Worm (Caenorhabditis elegans): ENCODE results near the gene C08B11.9.

The C08B11.9 gene

DNA sequence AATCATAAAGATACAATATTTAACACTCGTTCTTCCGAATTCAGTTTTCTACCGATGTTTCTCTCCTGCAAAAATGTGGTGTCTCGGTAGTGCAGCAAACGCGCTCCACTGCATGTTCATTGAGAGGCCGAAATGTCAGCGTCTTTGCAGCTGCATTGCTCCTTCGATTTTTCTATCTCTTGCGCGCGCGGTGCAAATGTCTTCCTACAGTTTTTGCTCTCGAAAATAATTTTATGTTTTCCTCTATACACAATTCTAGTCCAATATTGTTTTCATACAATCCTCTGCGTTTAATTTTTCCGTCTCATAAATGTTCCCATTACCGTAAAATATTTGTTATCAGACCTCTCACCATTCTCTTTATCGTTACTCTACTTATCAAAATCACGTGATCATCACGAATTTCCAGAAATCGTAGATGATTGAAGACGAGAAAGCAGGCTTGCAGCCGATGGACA, 24.4 kb upstream of the C08B11.9 start, which contains the start of gene ufd-2:
TSS of gene ufd-2 (plus strand) at position 408 of the 458 bp plus-strand sequence.
- TF ChIP-seq rcor-1 (GFP tag; IDR thresholded peaks at IDR 0.05) (0 out of 2 replicates have a peak, but pooled peaks have one; percentile 64), ekl-4 (GFP tag; IDR thresholded peaks at IDR 0.05) (no peak), ccch-3 (GFP tag; optimal IDR thresholded peaks at IDR 0.05) (no peak), Y53F4B.3 (GFP tag; IDR thresholded peaks at IDR 0.05) (no peak), nhr-80 (tag; optimal IDR thresholded peaks at IDR 0.05) (peak; percentile 87), somi-1 (GFP tag; optimal IDR thresholded peaks at IDR 0.05) (no peak), tlf-1 (GFP tag; optimal IDR thresholded peaks at IDR 0.05) (no peak), madf-8 (GFP tag; conservative IDR thresholded peaks at IDR 0.05) (peak; percentile 53; the same call in 1 of the 2 replicates), cebp-2 (GFP tag; IDR thresholded peaks at IDR 0.05) (no peak), egl-44 (GFP tag; IDR thresholded peaks at IDR 0.05) (no peak), unc-130 (GFP tag; optimal IDR thresholded peaks at IDR 0.05) (no peak), mxl-1 (tag; optimal IDR thresholded peaks at IDR 0.05) (no peak), hmg-20 (GFP tag; IDR thresholded peaks at IDR 0.05) (no peak), egl-18 (GFP tag; IDR thresholded peaks at IDR 0.05) (no peak), sea-2 (GFP tag; IDR thresholded peaks at IDR 0.05) (no peak), nfyb-1 (GFP tag; IDR thresholded peaks at IDR 0.05) (no peak), dpff-1 (tag; optimal IDR thresholded peaks at IDR 0.05) (no peak), hrde-1 (tag; optimal IDR thresholded peaks at IDR 0.05; ENCODE audit: borderline replicate concordance) (no peak), ets-4 (GFP tag; optimal IDR thresholded peaks at IDR 0.05) (no peak), mcd-1 (GFP tag; IDR thresholded peaks at IDR 0.05) (peak; percentile 94), zim-3 (tag; optimal IDR thresholded peaks at IDR 0.05) (no peak), attf-6 (GFP tag; IDR thresholded peaks at IDR 0.05) (no peak), ztf-28 (GFP tag; IDR thresholded peaks at IDR 0.05) (no peak), sdz-38 (tag; optimal IDR thresholded peaks at IDR 0.05) (no peak), egrh-3 (GFP tag; IDR thresholded peaks at IDR 0.05) (peak; percentile 64), Y95B8A.8 (GFP tag; IDR thresholded peaks at IDR 0.05) (no peak), lsy-27 (tag; optimal IDR thresholded peaks at IDR 0.05; ENCODE audit: borderline replicate concordance, insufficient read depth) (no peak), hlh-26 (GFP tag; conservative IDR thresholded peaks at IDR 0.05) (no peak), ztf-18 (tag; optimal IDR thresholded peaks at IDR 0.05) (peak; percentile 80), madf-6 (GFP tag; IDR thresholded peaks at IDR 0.05) (no peak), ceh-27 (GFP tag; optimal IDR thresholded peaks at IDR 0.05) (no peak), sptf-2 (GFP tag; optimal IDR thresholded peaks at IDR 0.05) (no peak), tbp1 (GFP tag; optimal IDR thresholded peaks at IDR 0.05) (no peak), snpc-1.3 (tag; optimal IDR thresholded peaks at IDR 0.05; ENCODE audit: insufficient read depth) (no peak), F37B4.10 (GFP tag; IDR thresholded peaks at IDR 0.05) (no peak), ztf-25 (GFP tag; IDR thresholded peaks at IDR 0.05) (no peak), cebp-1 (GFP tag; IDR thresholded peaks at IDR 0.05) (no peak), cebp-1 (tag; optimal IDR thresholded peaks at IDR 0.05) (no peak), pha-4 (tag; optimal IDR thresholded peaks at IDR 0.05) (no peak), ceh-40 (GFP tag; IDR thresholded peaks at IDR 0.05) (no peak), B0336.3 (GFP tag; IDR thresholded peaks at IDR 0.05) (no peak; the same call in 1 of the 2 replicates), gei-17 (GFP tag; optimal IDR thresholded peaks at IDR 0.05) (no peak), atf-7 (tag; optimal IDR thresholded peaks at IDR 0.05) (no peak), ceh-58 (GFP tag; IDR thresholded peaks at IDR 0.05) (no peak), repo-1 (tag; optimal IDR thresholded peaks at IDR 0.05) (no peak), ztf-6 (GFP tag; IDR thresholded peaks at IDR 0.05) (no peak), lag-1 (GFP tag; IDR thresholded peaks at IDR 0.05) (no peak), pbrm-1 (GFP tag; IDR thresholded peaks at IDR 0.05) (no peak), lin-40 (tag; optimal IDR thresholded peaks at IDR 0.05) (peak; percentile 44), B0035.1 (tag; optimal IDR thresholded peaks at IDR 0.05) (no peak)
